Fruit fly (Drosophila melanogaster): ENCODE data around the gene Fit1.

Gene Fit1

dm6 chr3L:4122185-4122767 is 18.9 kb downstream of the Fit1 start, which contains the start of gene Chd64 (continued):
- TF ChIP-seq repo (GFP tag; optimal IDR thresholded peaks at IDR 0.05) (no peak), CG12219 (GFP tag; optimal IDR thresholded peaks at IDR 0.05) (peak; percentile 55), abd-A (tag; optimal IDR thresholded peaks at IDR 0.05) (no peak), prd (optimal IDR thresholded peaks at IDR 0.05) (no peak), prd (GFP tag; IDR thresholded peaks at IDR 0.05) (no peak), CG2120 (GFP tag; optimal IDR thresholded peaks at IDR 0.05) (peak; percentile 71), CG1233 (GFP tag; optimal IDR thresholded peaks at IDR 0.05) (no peak), CG6689 (GFP tag; IDR thresholded peaks at IDR 0.05) (no peak), CG11247 (GFP tag; IDR thresholded peaks at IDR 0.05) (0 out of 2 replicates have a peak, but pooled peaks have one; percentile 14), GATAe (GFP tag; conservative IDR thresholded peaks at IDR 0.05) (no peak), unc-4 (GFP tag; IDR thresholded peaks at IDR 0.05; ENCODE audit: partially characterized antibody) (0 out of 2 replicates have a peak, but pooled peaks have one; percentile 51), Antp (GFP tag; optimal IDR thresholded peaks at IDR 0.05) (peak; percentile 3), Aef1 (GFP tag; IDR thresholded peaks at IDR 0.05) (no peak), CG14441 (GFP tag; IDR thresholded peaks at IDR 0.05) (no peak), gem (tag; optimal IDR thresholded peaks at IDR 0.05) (peak; percentile 61), CG17802 (tag; optimal IDR thresholded peaks at IDR 0.05) (no peak), Myb (GFP tag; optimal IDR thresholded peaks at IDR 0.05) (peak; percentile 80), CG10366 (GFP tag; IDR thresholded peaks at IDR 0.05) (no peak), CG15011 (GFP tag; optimal IDR thresholded peaks at IDR 0.05) (peak; percentile 46), Max (GFP tag; optimal IDR thresholded peaks at IDR 0.05) (no peak), CG4820 (GFP tag; optimal IDR thresholded peaks at IDR 0.05) (no peak), CG4360 (GFP tag; IDR thresholded peaks at IDR 0.05) (peak; percentile 52; the same call in 1 of the 2 replicates), Lhr (GFP tag; optimal IDR thresholded peaks at IDR 0.05) (peak; percentile 0), CG12071 (GFP tag; optimal IDR thresholded peaks at IDR 0.05) (peak; percentile 47), Atf3 (GFP tag; optimal IDR thresholded peaks at IDR 0.05) (peak; percentile 93), CG15479 (GFP tag; optimal IDR thresholded peaks at IDR 0.05) (no peak), CG17829 (tag; optimal IDR thresholded peaks at IDR 0.05) (no peak), Side (GFP tag; optimal IDR thresholded peaks at IDR 0.05) (peak; percentile 41), gsb (GFP tag; IDR thresholded peaks at IDR 0.05) (peak; percentile 29; the same call in 1 of the 2 replicates), usp (GFP tag; optimal IDR thresholded peaks at IDR 0.05) (no peak), ind (GFP tag; optimal IDR thresholded peaks at IDR 0.05) (no peak), sima (GFP tag; optimal IDR thresholded peaks at IDR 0.05) (no peak), Ravus (GFP tag; IDR thresholded peaks at IDR 0.05) (no peak), NfI (GFP tag; optimal IDR thresholded peaks at IDR 0.05) (peak; percentile 6), CG6765 (GFP tag; optimal IDR thresholded peaks at IDR 0.05) (peak; percentile 54), CG18011 (GFP tag; optimal IDR thresholded peaks at IDR 0.05) (no peak), kay (GFP tag; optimal IDR thresholded peaks at IDR 0.05) (peak; percentile 34), CG14710 (tag; optimal IDR thresholded peaks at IDR 0.05) (no peak), Sry-δ (GFP tag; optimal IDR thresholded peaks at IDR 0.05) (peak; percentile 5), MTF-1 (GFP tag; optimal IDR thresholded peaks at IDR 0.05; ENCODE audit: borderline replicate concordance) (peak; percentile 13), zen (tag; optimal IDR thresholded peaks at IDR 0.05) (no peak), lbe (GFP tag; optimal IDR thresholded peaks at IDR 0.05) (peak; percentile 83), nau (GFP tag; optimal IDR thresholded peaks at IDR 0.05) (no peak), h (optimal IDR thresholded peaks at IDR 0.05) (no peak), CG1647 (GFP tag; optimal IDR thresholded peaks at IDR 0.05) (no peak), gcm (GFP tag; optimal IDR thresholded peaks at IDR 0.05) (no peak), ewg (GFP tag; optimal IDR thresholded peaks at IDR 0.05) (no peak), Sry-β (GFP tag; optimal IDR thresholded peaks at IDR 0.05) (no peak), CG8290 (GFP tag; optimal IDR thresholded peaks at IDR 0.05) (peak; percentile 3), CG8290 (tag; optimal IDR thresholded peaks at IDR 0.05) (peak in 1 of 2 experiments; percentile 77), chm (GFP tag; IDR thresholded peaks at IDR 0.05) (peak; percentile 69)
